Worm (Caenorhabditis elegans) whole organism, mixed stage, embryonic: ENCODE data around the gene F59B1.6.

ENCODE experiments used
- ceh-43 ChIP-seq: fragments of 200-800 bp; sonication (Bioruptor generic); optimal IDR thresholded peaks from 2 replicates; lab custom pipeline; 2018; ENCODE audit warnings: mild to moderate bottlenecking, missing genetic modification characterization, moderate library complexity, missing compliant biosample characterization
- cnd-1 ChIP-seq: fragments of 200-800 bp; sonication (Bioruptor generic); optimal IDR thresholded peaks from 2 replicates; lab custom pipeline; 2018; ENCODE audit warnings: mild to moderate bottlenecking, missing genetic modification characterization, missing compliant biosample characterization
- lin-13 ChIP-seq: fragments of 150-350 bp; optimal IDR thresholded peaks from 2 replicates; lab custom pipeline; 2014; ENCODE audit warnings: missing biosample characterization, missing genetic modification characterization
- nhr-12 ChIP-seq: fragments of 150-350 bp; optimal IDR thresholded peaks from 2 replicates; lab custom pipeline; 2014; ENCODE audit warnings: missing biosample characterization, missing genetic modification characterization
- nhr-237 ChIP-seq: fragments of 150-350 bp; optimal IDR thresholded peaks from 2 replicates; lab custom pipeline; 2014; ENCODE audit warnings: missing biosample characterization, missing genetic modification characterization
- pha-4 ChIP-seq: fragments of 150-350 bp; optimal IDR thresholded peaks from 2 replicates; lab custom pipeline; 2018; ENCODE audit warnings: missing biosample characterization, missing genetic modification reagents, missing genetic modification characterization
- unc-120 ChIP-seq: sonication (generic microtip); optimal IDR thresholded peaks from 2 replicates; lab custom pipeline; 2017; ENCODE audit warnings: missing genetic modification characterization, missing compliant biosample characterization; ENCODE audit not compliant: poor library complexity, severe bottlenecking
- unc-62 ChIP-seq: fragments of 150-350 bp; optimal IDR thresholded peaks from 2 replicates; lab custom pipeline; 2014; ENCODE audit warnings: missing biosample characterization, missing genetic modification reagents, missing genetic modification characterization
- zip-8 ChIP-seq: fragments of 150-350 bp; optimal IDR thresholded peaks from 2 replicates; lab custom pipeline; 2014; ENCODE audit warnings: missing biosample characterization, missing genetic modification characterization
- ztf-11 ChIP-seq: fragments of 150-350 bp; optimal IDR thresholded peaks from 2 replicates; lab custom pipeline; 2014; ENCODE audit warnings: missing biosample characterization, missing genetic modification characterization

- TF ChIP-seq pha-4 (no peak), cnd-1 (tag; lab: Kevin White, UChicago) (no peak), nhr-12 (tag; lab: Kevin White, UChicago) (no peak), unc-62 (GFP tag; lab: Kevin White, UChicago) (no peak), ceh-43 (GFP tag; lab: Kevin White, UChicago) (no peak), nhr-237 (tag; lab: Kevin White, UChicago) (no peak), unc-120 (tag; lab: Kevin White, UChicago) (no peak), ztf-11 (no peak), lin-13 (tag; lab: Kevin White, UChicago) (no peak), zip-8 (tag; lab: Kevin White, UChicago) (no peak)
Observed at ce11 chrV:3592099-3592498, 39.4 kb downstream of the F59B1.6 start, which contains the start of gene T22F3.12.
